Worm (Caenorhabditis elegans) whole organism, L4 larva: ENCODE measurements around the gene spc-1.

ENCODE experiments used
- D1046.2 ChIP-seq: fragments of 200-800 bp; sonication (Bioruptor generic); IDR thresholded peaks from 2 replicates; pipeline ENCODE4 v1.3.6; 2022; ENCODE audit warnings: missing genetic modification characterization, missing compliant biosample characterization
- F10B5.3 ChIP-seq: sonication (generic microtip); optimal IDR thresholded peaks from 2 replicates; lab custom pipeline; 2016; ENCODE audit warnings: mild to moderate bottlenecking, missing genetic modification characterization, missing compliant biosample characterization
- F37D6.2 ChIP-seq: sonication (generic microtip); optimal IDR thresholded peaks from 2 replicates; lab custom pipeline; 2016; ENCODE audit warnings: mild to moderate bottlenecking, missing genetic modification characterization, missing compliant biosample characterization
- R02D3.7 ChIP-seq: fragments of 150-350 bp; sonication (generic microtip); optimal IDR thresholded peaks from 3 replicates; lab custom pipeline; 2014; ENCODE audit warnings: missing biosample characterization, missing genetic modification characterization
- Y48G9A.11 ChIP-seq: fragments of 200-800 bp; sonication (Bioruptor generic); IDR thresholded peaks from 2 replicates; pipeline ENCODE4 v1.3.6; 2022; ENCODE audit warnings: missing genetic modification reagents, missing genetic modification characterization, missing compliant biosample characterization
- aha-1 ChIP-seq: fragments of 150-350 bp; peaks from one replicate; lab custom pipeline; 2014; ENCODE audit warnings: missing biosample characterization, missing genetic modification characterization
- ama-1 ChIP-seq: fragments of 150-350 bp; optimal IDR thresholded peaks from 2 replicates; lab custom pipeline; 2014; ENCODE audit warnings: inconsistent platforms, mixed read lengths
- attf-4 ChIP-seq: sonication (generic microtip); optimal IDR thresholded peaks from 3 replicates; lab custom pipeline; 2017; ENCODE audit warnings: missing biosample characterization, missing genetic modification characterization
- ceh-20 ChIP-seq: fragments of 200-800 bp; sonication (Bioruptor generic); IDR thresholded peaks from 2 replicates; pipeline ENCODE4 v1.3.6; 2022; ENCODE audit warnings: missing genetic modification reagents, missing genetic modification characterization, missing compliant biosample characterization
- ceh-28 ChIP-seq: fragments of 150-350 bp; optimal IDR thresholded peaks from 2 replicates; lab custom pipeline; 2014; ENCODE audit warnings: missing biosample characterization, missing genetic modification reagents, missing genetic modification characterization
- cey-2 ChIP-seq: sonication (generic microtip); optimal IDR thresholded peaks from 3 replicates; lab custom pipeline; 2017; ENCODE audit warnings: missing genetic modification characterization, mild to moderate bottlenecking, missing compliant biosample characterization, antibody characterized with exemption, borderline replicate concordance; ENCODE audit not compliant: insufficient read depth
- daf-19 ChIP-seq: fragments of 200-800 bp; sonication (Bioruptor generic); conservative IDR thresholded peaks from 2 replicates; pipeline ENCODE4 v1.3.6; 2022; ENCODE audit warnings: missing genetic modification characterization, missing compliant biosample characterization
- daf-8 ChIP-seq: fragments of 200-800 bp; sonication (Bioruptor generic); IDR thresholded peaks from 2 replicates; pipeline ENCODE4 v1.3.6; 2022; ENCODE audit warnings: missing genetic modification characterization, missing compliant biosample characterization
- dmd-9 ChIP-seq: fragments of 200-800 bp; sonication (Bioruptor generic); IDR thresholded peaks from 2 replicates; pipeline ENCODE4 v1.3.6; 2022; ENCODE audit warnings: missing genetic modification reagents, missing genetic modification characterization, missing compliant biosample characterization
- egl-43 ChIP-seq: fragments of 200-800 bp; sonication (Bioruptor generic); IDR thresholded peaks from 2 replicates; pipeline ENCODE4 v1.3.6; 2022; ENCODE audit warnings: missing genetic modification reagents, missing genetic modification characterization, missing compliant biosample characterization
- fkh-10 ChIP-seq: fragments of 150-350 bp; optimal IDR thresholded peaks from 2 replicates; lab custom pipeline; 2014; ENCODE audit warnings: missing biosample characterization, missing genetic modification reagents, missing genetic modification characterization
- hif-1 ChIP-seq, 2 experiments: sonication (generic microtip); optimal IDR thresholded peaks; 2 replicates each; lab custom pipeline; 2016 to 2017; ENCODE audit warnings: missing compliant biosample characterization in 2 of 2, missing genetic modification characterization in 2 of 2, missing genetic modification reagents in 2 of 2, missing genotype in 2 of 2, mild to moderate bottlenecking in 1 of 2
- hlh-11 ChIP-seq: fragments of 200-800 bp; sonication (Bioruptor generic); optimal IDR thresholded peaks from 2 replicates; lab custom pipeline; 2018; ENCODE audit warnings: mild to moderate bottlenecking, missing genetic modification characterization, missing compliant biosample characterization
- hlh-30 ChIP-seq: sonication (generic microtip); optimal IDR thresholded peaks from 2 replicates; lab custom pipeline; 2017; ENCODE audit warnings: antibody characterized with exemption, mild to moderate bottlenecking, missing genetic modification characterization, missing compliant biosample characterization; ENCODE audit not compliant: insufficient read depth
- hmg-1.1 ChIP-seq: fragments of 200-800 bp; sonication (Bioruptor generic); IDR thresholded peaks from 2 replicates; pipeline ENCODE4 v1.3.6; 2022; ENCODE audit warnings: missing genetic modification reagents, missing genetic modification characterization, missing compliant biosample characterization
- jun-1 ChIP-seq: fragments of 150-350 bp; optimal IDR thresholded peaks from 2 replicates; lab custom pipeline; 2014; ENCODE audit warnings: missing biosample characterization, missing genetic modification reagents, missing genetic modification characterization
- lim-7 ChIP-seq: fragments of 200-800 bp; sonication (Bioruptor generic); IDR thresholded peaks from 2 replicates; pipeline ENCODE4 v1.3.6; 2022; ENCODE audit warnings: missing genetic modification characterization, missing compliant biosample characterization
- lin-15B ChIP-seq: fragments of 150-350 bp; sonication (generic microtip); optimal IDR thresholded peaks from 3 replicates; lab custom pipeline; 2014; ENCODE audit warnings: missing biosample characterization, missing genetic modification characterization
- lin-38 ChIP-seq: fragments of 200-800 bp; sonication (Bioruptor generic); IDR thresholded peaks from 2 replicates; pipeline ENCODE4 v1.3.6; 2022; ENCODE audit warnings: missing genetic modification reagents, missing genetic modification characterization, missing compliant biosample characterization
- lir-3 ChIP-seq: sonication (generic microtip); optimal IDR thresholded peaks from 2 replicates; lab custom pipeline; 2016; ENCODE audit warnings: mild to moderate bottlenecking, missing genetic modification characterization, missing compliant biosample characterization
- lsy-2 ChIP-seq, 2 experiments: fragments of 150-350 bp in 1 of 2; sonication (generic microtip) in 1 of 2; optimal IDR thresholded peaks; 2 replicates each; lab custom pipeline; 2014 to 2017; ENCODE audit warnings: missing biosample characterization in 2 of 2, missing genetic modification characterization in 2 of 2
- madf-5 ChIP-seq, 2 experiments: fragments of 200-800 bp; sonication (Bioruptor generic); IDR thresholded peaks; 2 replicates each; pipeline ENCODE4 v1.3.6; 2022; ENCODE audit warnings: missing compliant biosample characterization in 2 of 2, missing genetic modification characterization in 2 of 2
- madf-9 ChIP-seq: fragments of 200-800 bp; sonication (Bioruptor generic); conservative IDR thresholded peaks from 2 replicates; pipeline ENCODE4 v1.3.6; 2022; ENCODE audit warnings: missing genetic modification reagents, missing genetic modification characterization, missing compliant biosample characterization
- mdl-1 ChIP-seq, 2 experiments: fragments of 150-350 bp in 1 of 2; sonication (generic microtip) in 1 of 2; optimal IDR thresholded peaks; 2 replicates each; lab custom pipeline; 2014 to 2017; ENCODE audit warnings: missing biosample characterization in 2 of 2, missing genetic modification characterization in 2 of 2
- mdt-29 ChIP-seq: fragments of 200-800 bp; sonication (Bioruptor generic); IDR thresholded peaks from 2 replicates; pipeline ENCODE4 v1.3.6; 2022; ENCODE audit warnings: missing genetic modification reagents, missing genetic modification characterization, missing compliant biosample characterization
- mep-1 ChIP-seq: fragments of 150-350 bp; sonication (generic microtip); optimal IDR thresholded peaks from 3 replicates; lab custom pipeline; 2014; ENCODE audit warnings: missing biosample characterization, missing genetic modification characterization
- nhr-11 ChIP-seq: fragments of 150-350 bp; optimal IDR thresholded peaks from 2 replicates; lab custom pipeline; 2014; ENCODE audit warnings: missing biosample characterization, missing genetic modification characterization
- nhr-25 ChIP-seq: sonication (generic microtip); optimal IDR thresholded peaks from 2 replicates; lab custom pipeline; 2017; ENCODE audit warnings: missing genetic modification characterization, mild to moderate bottlenecking, missing compliant biosample characterization, antibody characterized with exemption, moderate library complexity, borderline replicate concordance; ENCODE audit not compliant: insufficient read depth
- nhr-28 ChIP-seq: fragments of 150-350 bp; optimal IDR thresholded peaks from 2 replicates; lab custom pipeline; 2014; ENCODE audit warnings: missing biosample characterization, missing genetic modification characterization
- nhr-42 ChIP-seq: fragments of 200-800 bp; sonication (Bioruptor generic); IDR thresholded peaks from 2 replicates; pipeline ENCODE4 v1.3.6; 2022; ENCODE audit warnings: missing genetic modification characterization, missing compliant biosample characterization
- nhr-48 ChIP-seq: sonication (generic microtip); optimal IDR thresholded peaks from 2 replicates; lab custom pipeline; 2016; ENCODE audit warnings: mild to moderate bottlenecking, missing genetic modification characterization, missing compliant biosample characterization
- rbr-2 ChIP-seq: sonication (generic microtip); optimal IDR thresholded peaks from 2 replicates; lab custom pipeline; 2016; ENCODE audit warnings: missing genotype, missing genetic modification characterization, missing compliant biosample characterization
- saeg-2 ChIP-seq: fragments of 200-800 bp; sonication (Bioruptor generic); IDR thresholded peaks from 2 replicates; pipeline ENCODE4 v1.3.6; 2022; ENCODE audit warnings: missing genetic modification reagents, missing genetic modification characterization, missing compliant biosample characterization
- snpc-1.2 ChIP-seq: fragments of 200-800 bp; sonication (Bioruptor generic); IDR thresholded peaks from 2 replicates; pipeline ENCODE4 v1.3.6; 2022; ENCODE audit warnings: missing genetic modification reagents, missing genetic modification characterization, missing compliant biosample characterization
- snpc-4 ChIP-seq: fragments of 150-350 bp; optimal IDR thresholded peaks from 2 replicates; lab custom pipeline; 2014; ENCODE audit warnings: missing biosample characterization, missing genetic modification characterization
- spr-3 ChIP-seq: fragments of 200-800 bp; sonication (Bioruptor generic); optimal IDR thresholded peaks from 2 replicates; lab custom pipeline; 2018; ENCODE audit warnings: mild to moderate bottlenecking, missing genetic modification characterization, missing compliant biosample characterization
- tra-1 ChIP-seq: fragments of 200-800 bp; sonication (Bioruptor generic); IDR thresholded peaks from 2 replicates; pipeline ENCODE4 v1.3.6; 2022; ENCODE audit warnings: missing genetic modification reagents, missing genetic modification characterization, missing compliant biosample characterization
- unc-130 ChIP-seq: sonication (generic microtip); optimal IDR thresholded peaks from 2 replicates; lab custom pipeline; 2016; ENCODE audit warnings: missing genetic modification reagents, missing genetic modification characterization, missing compliant biosample characterization
- unc-39 ChIP-seq: sonication (generic microtip); optimal IDR thresholded peaks from 2 replicates; lab custom pipeline; 2017; ENCODE audit warnings: missing biosample characterization, missing genetic modification characterization
- unc-62 ChIP-seq, 3 experiments: fragments of 150-350 bp in 1 of 3; sonication (generic microtip); optimal IDR thresholded peaks in 2 of 3; peaks in 1 of 3; 1 replicate in 1 of 3; 2 replicates in 2 of 3; lab custom pipeline; 2014 to 2017; ENCODE audit warnings: missing biosample characterization in 3 of 3, missing genetic modification characterization in 3 of 3, missing genetic modification reagents in 3 of 3, missing genotype in 1 of 3
- zag-1 ChIP-seq: fragments of 150-350 bp; optimal IDR thresholded peaks from 2 replicates; lab custom pipeline; 2014; ENCODE audit warnings: missing biosample characterization, missing genetic modification characterization
- zfp-3 ChIP-seq: fragments of 200-800 bp; sonication (Bioruptor generic); conservative IDR thresholded peaks from 2 replicates; pipeline ENCODE4 v1.3.6; 2022; ENCODE audit warnings: missing genetic modification reagents, missing genetic modification characterization, missing compliant biosample characterization
- zip-2 ChIP-seq: fragments of 150-350 bp; optimal IDR thresholded peaks from 2 replicates; lab custom pipeline; 2014; ENCODE audit warnings: missing biosample characterization, missing genetic modification characterization

spc-1 gene

DNA sequence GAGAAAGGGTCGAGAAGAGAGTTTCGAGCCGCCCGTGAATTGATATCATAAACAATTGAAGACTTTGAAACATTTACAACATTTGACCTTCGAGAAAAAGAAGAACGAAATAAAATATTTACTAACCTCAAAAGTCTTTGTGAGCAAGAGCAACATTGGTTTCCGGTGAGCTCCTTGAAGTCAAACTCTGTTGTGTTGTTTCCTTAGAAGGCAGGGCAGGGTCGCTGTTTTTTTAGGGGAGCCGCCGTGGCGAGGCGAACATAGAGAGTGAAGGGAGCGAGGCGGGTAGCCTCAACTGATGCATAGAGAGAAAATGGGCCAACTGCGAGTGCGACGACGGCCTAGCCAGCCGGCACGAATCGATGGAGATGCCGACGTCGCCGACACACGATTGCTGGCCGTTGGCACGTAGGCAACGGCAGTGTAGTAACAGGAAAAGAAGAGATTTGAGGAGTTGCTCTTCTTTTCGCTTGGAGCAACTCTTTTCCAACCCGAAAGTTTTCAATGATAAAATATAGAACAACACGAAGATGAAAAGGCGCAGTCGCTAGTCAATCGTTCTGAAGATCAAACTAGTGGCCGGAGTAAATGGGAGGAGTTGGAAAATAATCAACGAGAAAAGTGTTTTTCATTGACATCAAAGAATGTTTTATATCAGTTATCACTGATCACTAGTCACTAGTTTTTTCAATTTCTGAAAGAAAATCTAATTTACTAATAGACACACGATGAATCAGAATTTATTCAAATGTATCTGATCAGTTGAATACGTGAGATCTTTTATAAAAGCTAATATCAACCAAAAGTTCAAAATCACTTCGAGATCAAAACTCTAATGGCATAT lies 10.6 kb downstream of the spc-1 start, which contains the start of gene mai-1:
TSS of gene mai-1 (minus strand) at position 557 of the 844 bp plus-strand sequence.
- no peak for TF ChIP-seq lin-15B (tag; lab: Kevin White, UChicago)
- TF ChIP-seq snpc-4 (tag; lab: Kevin White, UChicago) = no peak
- peak; percentile 88 for TF ChIP-seq hmg-1.1 (GFP tag; lab: Robert Waterston, UW)
- TF ChIP-seq zag-1 (tag; lab: Kevin White, UChicago) = no peak
- peak in 1 of 2 experiments; percentile 79 for TF ChIP-seq unc-62 (GFP tag; optimal IDR thresholded peaks at IDR 0.05 in 1 of 2; lab: Kevin White, UChicago)
- TF ChIP-seq unc-62 (tag; optimal IDR thresholded peaks at IDR 0.05; lab: Kevin White, UChicago) = no peak
- TF ChIP-seq lim-7 (GFP tag; lab: Robert Waterston, UW) = 0 out of 2 replicates have a peak, but pooled peaks have one; percentile 23
- peak; percentile 42 for TF ChIP-seq fkh-10 (GFP tag; lab: Kevin White, UChicago)
- peak; percentile 9; the same call in 1 of the 2 replicates for TF ChIP-seq lin-38 (GFP tag; lab: Robert Waterston, UW)
- peak; percentile 100 for TF ChIP-seq aha-1 (tag; lab: Kevin White, UChicago)
- TF ChIP-seq dmd-9 (GFP tag; lab: Robert Waterston, UW) = no peak
- TF ChIP-seq mep-1 (tag; lab: Kevin White, UChicago) = peak; percentile 15
- TF ChIP-seq saeg-2 = no peak
- TF ChIP-seq daf-19 (GFP tag; lab: Robert Waterston, UW) = 0 out of 2 replicates have a peak, but pooled peaks have one; percentile 36
- 0 out of 4 replicates have a peak, but pooled peaks of 1 of the 2 experiments have one; percentile 2 for TF ChIP-seq madf-5 (GFP tag; IDR thresholded peaks at IDR 0.05; lab: Robert Waterston, UW)
- TF ChIP-seq unc-39 (tag; lab: Kevin White, UChicago) = no peak
- peak; percentile 7; the same call in 1 of the 2 replicates for TF ChIP-seq mdt-29
- peak; percentile 55; the same call in 1 of the 2 replicates for TF ChIP-seq ceh-20
- peak; percentile 59 for TF ChIP-seq rbr-2 (tag; lab: Kevin White, UChicago)
- peak; percentile 59; the same call in 1 of the 2 replicates for TF ChIP-seq madf-9 (GFP tag; lab: Robert Waterston, UW)
- TF ChIP-seq attf-4 (tag; lab: Kevin White, UChicago) = no peak
- peak; percentile 62 for TF ChIP-seq ama-1 (lab: Kevin White, UChicago)
- peak; percentile 47 for TF ChIP-seq nhr-48 (tag; lab: Kevin White, UChicago)
- peak; percentile 42; the same call in 1 of the 2 replicates for TF ChIP-seq snpc-1.2
- peak; percentile 7 to 24 for TF ChIP-seq lsy-2 (tag; optimal IDR thresholded peaks at IDR 0.05; lab: Kevin White, UChicago)
- peak; percentile 45; the same call in 1 of the 2 replicates for TF ChIP-seq Y48G9A.11 (GFP tag; lab: Robert Waterston, UW)
- no peak for TF ChIP-seq zip-2 (tag; lab: Kevin White, UChicago)
- no peak for TF ChIP-seq F10B5.3 (tag; lab: Kevin White, UChicago)
- TF ChIP-seq nhr-11 (tag; lab: Kevin White, UChicago) = peak; percentile 5
- TF ChIP-seq jun-1 (tag; lab: Kevin White, UChicago) = no peak
- peak; percentile 4 for TF ChIP-seq hlh-11 (tag; lab: Kevin White, UChicago)
- no peak for TF ChIP-seq hlh-30 (tag; lab: Kevin White, UChicago)
- peak; percentile 37 for TF ChIP-seq spr-3
- no peak for TF ChIP-seq D1046.2 (GFP tag; lab: Robert Waterston, UW)
- no peak for TF ChIP-seq unc-130 (GFP tag; lab: Kevin White, UChicago)
- no peak for TF ChIP-seq R02D3.7
- no peak for TF ChIP-seq cey-2
- TF ChIP-seq zfp-3 (GFP tag; lab: Robert Waterston, UW) = no peak
- peak; percentile 27 for TF ChIP-seq F37D6.2 (tag; lab: Kevin White, UChicago)
- TF ChIP-seq egl-43 (GFP tag; lab: Robert Waterston, UW) = peak; percentile 81
- peak; percentile 7 for TF ChIP-seq nhr-28 (tag; lab: Kevin White, UChicago)
- TF ChIP-seq nhr-25 = no peak
- TF ChIP-seq lir-3 (tag; lab: Kevin White, UChicago) = no peak
- no peak for TF ChIP-seq daf-8 (GFP tag; lab: Robert Waterston, UW)
- TF ChIP-seq hif-1 (tag; optimal IDR thresholded peaks at IDR 0.05; lab: Kevin White, UChicago) = peak; percentile 95 to 100
- peak in 1 of 2 experiments; percentile 10 for TF ChIP-seq mdl-1 (tag; optimal IDR thresholded peaks at IDR 0.05; lab: Kevin White, UChicago)
- no peak for TF ChIP-seq tra-1 (GFP tag; lab: Robert Waterston, UW)
- no peak for TF ChIP-seq ceh-28 (tag; lab: Kevin White, UChicago)
- TF ChIP-seq nhr-42 (GFP tag; lab: Robert Waterston, UW) = 0 out of 2 replicates have a peak, but pooled peaks have one; percentile 53
